Worm (Caenorhabditis elegans): ENCODE data around the gene ugt-10.

- TF ChIP-seq ceh-100 (GFP tag; IDR thresholded peaks at IDR 0.05) = no peak
- TF ChIP-seq Y53G8AR.9 (GFP tag; conservative IDR thresholded peaks at IDR 0.05) = no peak
- no peak for TF ChIP-seq ceh-91 (GFP tag; IDR thresholded peaks at IDR 0.05)
- TF ChIP-seq lin-35 (GFP tag; optimal IDR thresholded peaks at IDR 0.05) = no peak
- TF ChIP-seq ama-1 (optimal IDR thresholded peaks at IDR 0.05) = no peak
- no peak for TF ChIP-seq ama-1 (GFP tag; optimal IDR thresholded peaks at IDR 0.05)
- TF ChIP-seq unc-62 (GFP tag; optimal IDR thresholded peaks at IDR 0.05) = no peak
- TF ChIP-seq dpff-1 (tag; optimal IDR thresholded peaks at IDR 0.05) = no peak
- TF ChIP-seq dpl-1 (GFP tag; optimal IDR thresholded peaks at IDR 0.05) = no peak
Measured at ce11 chrV:4879251-4879650, 20.7 kb downstream of the ugt-10 start, which contains the start of gene T19H12.15.

Data from whole organism, young adult.